Fruit fly (Drosophila melanogaster): ENCODE measurements around the gene CG10581.

The CG10581 gene

dm6 chr3L:21007364-21008254 lies 26.4 kb downstream of the CG10581 start:
- TF ChIP-seq kay (GFP tag; ENCODE audit: borderline replicate concordance) (no peak), cic (GFP tag; optimal IDR thresholded peaks at IDR 0.05) (no peak), bab1 (GFP tag; optimal IDR thresholded peaks at IDR 0.05) (no peak), Mnt (GFP tag; optimal IDR thresholded peaks at IDR 0.05) (no peak), tj (GFP tag; optimal IDR thresholded peaks at IDR 0.05) (no peak), CG7101 (tag; optimal IDR thresholded peaks at IDR 0.05) (no peak), ovo (GFP tag; optimal IDR thresholded peaks at IDR 0.05) (no peak), CG11617 (GFP tag; optimal IDR thresholded peaks at IDR 0.05) (no peak), CG7045 (GFP tag; optimal IDR thresholded peaks at IDR 0.05) (no peak), CG5204 (GFP tag; optimal IDR thresholded peaks at IDR 0.05) (no peak), pad (GFP tag; optimal IDR thresholded peaks at IDR 0.05) (no peak), CG12768 (GFP tag; optimal IDR thresholded peaks at IDR 0.05) (no peak), CG1620 (GFP tag; optimal IDR thresholded peaks at IDR 0.05) (no peak)

- TF ChIP-seq Hr96 (GFP tag; optimal IDR thresholded peaks at IDR 0.05) (no peak), pad (GFP tag; optimal IDR thresholded peaks at IDR 0.05) (no peak), Crg-1 (GFP tag; optimal IDR thresholded peaks at IDR 0.05) (no peak), CG11617 (GFP tag; optimal IDR thresholded peaks at IDR 0.05) (no peak), cnc (optimal IDR thresholded peaks at IDR 0.05) (no peak), CG7101 (tag; optimal IDR thresholded peaks at IDR 0.05) (no peak), ovo (GFP tag; optimal IDR thresholded peaks at IDR 0.05) (no peak), CG33017 (tag; optimal IDR thresholded peaks at IDR 0.05) (no peak), CG5204 (GFP tag; optimal IDR thresholded peaks at IDR 0.05) (no peak)
Measured at dm6 chr3L:20999639-21000038, 34.4 kb downstream of the CG10581 start.

DNA sequence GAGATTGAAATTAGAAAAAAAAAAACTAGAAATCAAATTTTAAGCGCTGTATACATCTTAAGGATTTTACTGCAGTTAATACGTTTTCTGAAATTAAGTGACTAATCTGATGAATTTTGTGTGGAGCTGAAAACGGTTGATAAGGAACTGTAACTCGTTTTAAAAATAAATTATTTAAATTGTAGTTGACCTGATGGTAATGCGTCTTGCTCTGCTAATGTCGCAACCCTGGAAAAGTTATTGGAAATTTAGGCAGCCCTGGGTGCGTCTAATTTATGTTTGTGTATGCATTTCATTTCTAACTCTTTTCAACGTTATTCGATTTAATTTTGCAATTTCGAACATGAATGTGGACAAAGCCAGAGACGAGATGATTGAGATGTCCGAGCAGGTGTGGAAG lies 42.6 kb downstream of the CG10581 start, which contains the start of gene CG12984:
Gene CG12984 (plus strand): TSS at position 301 of the 400 bp plus-strand sequence.
- no peak for TF ChIP-seq CG33017 (tag; optimal IDR thresholded peaks at IDR 0.05)
- TF ChIP-seq CG1620 (GFP tag; optimal IDR thresholded peaks at IDR 0.05) = no peak
- TF ChIP-seq Clk (GFP tag; optimal IDR thresholded peaks at IDR 0.05) = no peak
- no peak for TF ChIP-seq ovo (GFP tag; optimal IDR thresholded peaks at IDR 0.05)
- TF ChIP-seq tj (GFP tag; optimal IDR thresholded peaks at IDR 0.05) = no peak
- no peak for TF ChIP-seq Hr96 (GFP tag; optimal IDR thresholded peaks at IDR 0.05)
- TF ChIP-seq cic (GFP tag; optimal IDR thresholded peaks at IDR 0.05) = no peak
- TF ChIP-seq Crg-1 (GFP tag; optimal IDR thresholded peaks at IDR 0.05) = no peak
- TF ChIP-seq CG12768 (GFP tag; optimal IDR thresholded peaks at IDR 0.05) = no peak

DNA sequence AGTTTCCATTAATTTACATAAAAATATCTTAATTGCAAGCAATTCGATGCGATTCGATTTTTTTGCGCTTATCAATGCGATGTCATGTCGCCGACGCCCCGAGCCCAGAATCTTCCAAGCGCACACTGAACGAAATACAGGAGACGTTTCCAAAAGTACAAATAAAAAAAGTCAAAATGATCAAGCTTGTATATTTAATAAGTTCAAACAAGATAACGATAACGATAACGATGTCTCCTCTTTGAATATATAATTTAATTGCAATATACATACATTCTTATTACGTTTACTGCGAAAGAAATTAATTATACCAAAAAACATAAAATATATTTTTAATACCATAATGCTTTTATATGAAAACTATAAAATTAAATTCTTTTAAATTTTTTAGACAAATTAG lies 43.8 kb downstream of the CG10581 start:
- no peak for TF ChIP-seq kay (GFP tag; ENCODE audit: borderline replicate concordance)
- no peak for TF ChIP-seq cic (GFP tag; optimal IDR thresholded peaks at IDR 0.05)
- TF ChIP-seq Mnt (GFP tag; optimal IDR thresholded peaks at IDR 0.05) = no peak
- TF ChIP-seq CG12768 (GFP tag; optimal IDR thresholded peaks at IDR 0.05) = no peak
- no peak for TF ChIP-seq CG33017 (tag; optimal IDR thresholded peaks at IDR 0.05)
- TF ChIP-seq bab1 (GFP tag; optimal IDR thresholded peaks at IDR 0.05) = no peak
- no peak for TF ChIP-seq CG11617 (GFP tag; optimal IDR thresholded peaks at IDR 0.05)
- no peak for TF ChIP-seq CG7101 (tag; optimal IDR thresholded peaks at IDR 0.05)
- TF ChIP-seq cnc (optimal IDR thresholded peaks at IDR 0.05) = no peak
- no peak for TF ChIP-seq Hr96 (GFP tag; optimal IDR thresholded peaks at IDR 0.05)
- TF ChIP-seq toe (GFP tag; optimal IDR thresholded peaks at IDR 0.05) = no peak
- TF ChIP-seq CG14711 (tag; optimal IDR thresholded peaks at IDR 0.05) = no peak
- no peak for TF ChIP-seq CG1620 (GFP tag; optimal IDR thresholded peaks at IDR 0.05)

dm6 chr3L:20988862-20989261 lies 45.1 kb downstream of the CG10581 start:
- TF ChIP-seq CG33017 (tag; optimal IDR thresholded peaks at IDR 0.05) = no peak
- TF ChIP-seq CG1620 (GFP tag; optimal IDR thresholded peaks at IDR 0.05) = no peak
- no peak for TF ChIP-seq bab1 (GFP tag; optimal IDR thresholded peaks at IDR 0.05)
- TF ChIP-seq CG7045 (GFP tag; optimal IDR thresholded peaks at IDR 0.05) = no peak
- TF ChIP-seq CG7101 (tag; optimal IDR thresholded peaks at IDR 0.05) = no peak
- TF ChIP-seq CG12768 (GFP tag; optimal IDR thresholded peaks at IDR 0.05) = no peak
- TF ChIP-seq CG5204 (GFP tag; optimal IDR thresholded peaks at IDR 0.05) = no peak
- no peak for TF ChIP-seq toe (GFP tag; optimal IDR thresholded peaks at IDR 0.05)
- TF ChIP-seq cnc (optimal IDR thresholded peaks at IDR 0.05) = no peak
- no peak for TF ChIP-seq CG11617 (GFP tag; optimal IDR thresholded peaks at IDR 0.05)
- no peak for TF ChIP-seq ovo (GFP tag; optimal IDR thresholded peaks at IDR 0.05)
- TF ChIP-seq kay (GFP tag; ENCODE audit: borderline replicate concordance) = no peak
- TF ChIP-seq Hr96 (GFP tag; optimal IDR thresholded peaks at IDR 0.05) = no peak
- TF ChIP-seq tj (GFP tag; optimal IDR thresholded peaks at IDR 0.05) = no peak

- TF ChIP-seq CG33017 (tag; optimal IDR thresholded peaks at IDR 0.05) = no peak
Measured at dm6 chr3L:20987895-20988294, 46.1 kb downstream of the CG10581 start.

DNA sequence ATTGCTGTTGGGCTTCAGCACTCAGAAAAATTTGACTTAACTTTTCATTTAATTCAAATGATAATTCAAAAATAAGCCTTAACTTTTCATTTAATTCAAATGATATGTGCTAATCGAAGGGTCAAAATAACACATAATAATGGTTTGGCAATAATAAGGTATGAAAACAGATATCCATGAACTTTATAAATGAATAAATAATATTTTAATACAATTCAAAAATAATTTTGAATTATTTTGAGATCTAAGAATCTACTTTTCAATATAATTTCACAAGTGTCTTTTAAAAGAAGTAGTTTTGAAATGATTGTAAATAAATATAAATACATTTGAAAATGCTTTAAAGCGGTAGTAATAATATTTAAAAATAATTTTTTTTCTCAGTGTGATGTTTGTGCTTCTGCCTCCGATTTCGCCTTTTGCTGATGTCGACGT lies 47.1 kb downstream of the CG10581 start:
- TF ChIP-seq CG5204 (GFP tag; optimal IDR thresholded peaks at IDR 0.05) (no peak), kay (GFP tag; ENCODE audit: borderline replicate concordance) (no peak), pad (GFP tag; optimal IDR thresholded peaks at IDR 0.05) (no peak), CG33017 (tag; optimal IDR thresholded peaks at IDR 0.05) (no peak), ovo (GFP tag; optimal IDR thresholded peaks at IDR 0.05) (no peak), cnc (optimal IDR thresholded peaks at IDR 0.05) (no peak), CG11617 (GFP tag; optimal IDR thresholded peaks at IDR 0.05) (no peak)
